Worm (Caenorhabditis elegans) whole organism, L4 larva: ENCODE results near the gene ssq-1.
"Not testable (repeated sequence)": the region's sequence is repeated elsewhere in the genome, so short reads cannot be mapped to it uniquely, and the experiment has no call there.

Experiments
- F10B5.3 ChIP-seq: sonication (generic microtip); optimal IDR thresholded peaks from 2 replicates; lab custom pipeline; 2016; ENCODE audit warnings: mild to moderate bottlenecking, missing genetic modification characterization, missing compliant biosample characterization
- ZK546.5 ChIP-seq, 2 experiments: sonication (generic microtip); optimal IDR thresholded peaks; 2 replicates each; lab custom pipeline; 2017; ENCODE audit warnings: missing biosample characterization in 2 of 2, missing genetic modification characterization in 2 of 2
- aha-1 ChIP-seq: fragments of 150-350 bp; peaks from one replicate; lab custom pipeline; 2014; ENCODE audit warnings: missing biosample characterization, missing genetic modification characterization
- aly-2 ChIP-seq: sonication (generic microtip); optimal IDR thresholded peaks from 2 replicates; lab custom pipeline; 2018; ENCODE audit warnings: missing biosample characterization, missing genetic modification characterization
- ama-1 ChIP-seq: fragments of 150-350 bp; optimal IDR thresholded peaks from 2 replicates; lab custom pipeline; 2014; ENCODE audit warnings: inconsistent platforms, mixed read lengths
- attf-4 ChIP-seq: sonication (generic microtip); optimal IDR thresholded peaks from 3 replicates; lab custom pipeline; 2017; ENCODE audit warnings: missing biosample characterization, missing genetic modification characterization
- ceh-28 ChIP-seq: fragments of 150-350 bp; optimal IDR thresholded peaks from 2 replicates; lab custom pipeline; 2014; ENCODE audit warnings: missing biosample characterization, missing genetic modification reagents, missing genetic modification characterization
- ceh-32 ChIP-seq: sonication (generic microtip); optimal IDR thresholded peaks from 2 replicates; lab custom pipeline; 2016; ENCODE audit warnings: mild to moderate bottlenecking, missing genetic modification characterization, missing compliant biosample characterization; ENCODE audit not compliant: poor library complexity
- ceh-44 ChIP-seq: fragments of 200-800 bp; sonication (Bioruptor generic); IDR thresholded peaks from 2 replicates; pipeline ENCODE4 v1.3.6; 2022; ENCODE audit warnings: missing genetic modification reagents, missing genetic modification characterization, missing compliant biosample characterization
- ctbp-1 ChIP-seq: fragments of 200-800 bp; sonication (Bioruptor generic); IDR thresholded peaks from 2 replicates; pipeline ENCODE4 v1.3.6; 2022; ENCODE audit warnings: missing genetic modification reagents, missing genetic modification characterization, missing compliant biosample characterization
- daf-19 ChIP-seq: fragments of 200-800 bp; sonication (Bioruptor generic); conservative IDR thresholded peaks from 2 replicates; pipeline ENCODE4 v1.3.6; 2022; ENCODE audit warnings: missing genetic modification characterization, missing compliant biosample characterization
- dmd-8 ChIP-seq: fragments of 200-800 bp; sonication (Bioruptor generic); IDR thresholded peaks from 2 replicates; pipeline ENCODE4 v1.3.6; 2022; ENCODE audit warnings: missing genetic modification characterization, missing compliant biosample characterization
- egl-43 ChIP-seq: fragments of 200-800 bp; sonication (Bioruptor generic); IDR thresholded peaks from 2 replicates; pipeline ENCODE4 v1.3.6; 2022; ENCODE audit warnings: missing genetic modification reagents, missing genetic modification characterization, missing compliant biosample characterization
- gei-8 ChIP-seq: fragments of 200-800 bp; sonication (Bioruptor generic); optimal IDR thresholded peaks from 2 replicates; lab custom pipeline; 2018; ENCODE audit warnings: mild to moderate bottlenecking, missing genetic modification characterization, missing compliant biosample characterization
- lim-7 ChIP-seq: fragments of 200-800 bp; sonication (Bioruptor generic); IDR thresholded peaks from 2 replicates; pipeline ENCODE4 v1.3.6; 2022; ENCODE audit warnings: missing genetic modification characterization, missing compliant biosample characterization
- lin-1 ChIP-seq: fragments of 200-800 bp; sonication (Bioruptor generic); IDR thresholded peaks from 2 replicates; pipeline ENCODE4 v1.3.6; 2022; ENCODE audit warnings: missing genetic modification reagents, missing genetic modification characterization, missing compliant biosample characterization
- lin-29 ChIP-seq: fragments of 200-800 bp; sonication (Bioruptor generic); IDR thresholded peaks from 2 replicates; pipeline ENCODE4 v1.3.6; 2022; ENCODE audit warnings: missing genetic modification reagents, missing genetic modification characterization, missing compliant biosample characterization
- lir-3 ChIP-seq: sonication (generic microtip); optimal IDR thresholded peaks from 2 replicates; lab custom pipeline; 2016; ENCODE audit warnings: mild to moderate bottlenecking, missing genetic modification characterization, missing compliant biosample characterization
- madf-5 ChIP-seq, 2 experiments: fragments of 200-800 bp; sonication (Bioruptor generic); IDR thresholded peaks; 2 replicates each; pipeline ENCODE4 v1.3.6; 2022; ENCODE audit warnings: missing compliant biosample characterization in 2 of 2, missing genetic modification characterization in 2 of 2
- mxl-3 ChIP-seq: fragments of 200-800 bp; sonication (Bioruptor generic); optimal IDR thresholded peaks from 2 replicates; lab custom pipeline; 2018; ENCODE audit warnings: mild to moderate bottlenecking, missing genetic modification characterization, missing compliant biosample characterization
- nhr-111 ChIP-seq: fragments of 200-800 bp; sonication (Bioruptor generic); optimal IDR thresholded peaks from 2 replicates; lab custom pipeline; 2018; ENCODE audit warnings: mild to moderate bottlenecking, missing genetic modification characterization, missing compliant biosample characterization
- nhr-6 ChIP-seq: fragments of 150-350 bp; optimal IDR thresholded peaks from 2 replicates; lab custom pipeline; 2014; ENCODE audit warnings: missing biosample characterization, missing genetic modification characterization
- pha-4 ChIP-seq, 2 experiments: fragments of 150-350 bp in 1 of 2; fragments of 200-800 bp in 1 of 2; sonication (Bioruptor generic) in 1 of 2; IDR thresholded peaks in 1 of 2; optimal IDR thresholded peaks in 1 of 2; 2 replicates each; pipeline versions ENCODE4 v1.3.6 to Lab custom; 2014 to 2022; ENCODE audit warnings: missing genetic modification characterization in 2 of 2, missing genetic modification reagents in 2 of 2, missing biosample characterization in 1 of 2, missing compliant biosample characterization in 1 of 2
- php-3 ChIP-seq: fragments of 200-800 bp; sonication (Bioruptor generic); IDR thresholded peaks from 2 replicates; pipeline ENCODE4 v1.3.6; 2022; ENCODE audit warnings: missing genetic modification reagents, missing genetic modification characterization, missing compliant biosample characterization
- saeg-2 ChIP-seq: fragments of 200-800 bp; sonication (Bioruptor generic); IDR thresholded peaks from 2 replicates; pipeline ENCODE4 v1.3.6; 2022; ENCODE audit warnings: missing genetic modification reagents, missing genetic modification characterization, missing compliant biosample characterization
- sdz-12 ChIP-seq: fragments of 200-800 bp; sonication (Bioruptor generic); optimal IDR thresholded peaks from 2 replicates; lab custom pipeline; 2018; ENCODE audit warnings: mild to moderate bottlenecking, missing genetic modification characterization, missing compliant biosample characterization
- snpc-4 ChIP-seq: fragments of 150-350 bp; optimal IDR thresholded peaks from 2 replicates; lab custom pipeline; 2014; ENCODE audit warnings: missing biosample characterization, missing genetic modification characterization
- spr-1 ChIP-seq: sonication (generic microtip); optimal IDR thresholded peaks from 2 replicates; lab custom pipeline; 2016; ENCODE audit warnings: mild to moderate bottlenecking, missing genetic modification characterization, missing compliant biosample characterization
- tag-97 ChIP-seq: fragments of 200-800 bp; sonication (Bioruptor generic); IDR thresholded peaks from 2 replicates; pipeline ENCODE4 v1.3.6; 2022; ENCODE audit warnings: missing genetic modification characterization, missing compliant biosample characterization
- tra-1 ChIP-seq: fragments of 200-800 bp; sonication (Bioruptor generic); IDR thresholded peaks from 2 replicates; pipeline ENCODE4 v1.3.6; 2022; ENCODE audit warnings: missing genetic modification reagents, missing genetic modification characterization, missing compliant biosample characterization
- unc-62 ChIP-seq, 3 experiments: fragments of 150-350 bp in 1 of 3; sonication (generic microtip); optimal IDR thresholded peaks in 2 of 3; peaks in 1 of 3; 1 replicate in 1 of 3; 2 replicates in 2 of 3; lab custom pipeline; 2014 to 2017; ENCODE audit warnings: missing biosample characterization in 3 of 3, missing genetic modification characterization in 3 of 3, missing genetic modification reagents in 3 of 3, missing genotype in 1 of 3

Gene ssq-1

ce11 chrIV:9825196-9825744, 27.1 kb upstream of the ssq-1 start, which contains the start of gene mtr-4 (continued):
- TF ChIP-seq lin-29 (GFP tag; lab: Robert Waterston, UW) = no peak
- TF ChIP-seq, all 104 proteins: peak for 10

ce11 chrIV:9832586-9832985, 19.8 kb upstream of the ssq-1 start, which contains the start of gene kin-21:
Gene kin-21, plus strand, starts transcription at chrIV:9832886.
- no peak for TF ChIP-seq snpc-4 (tag; lab: Kevin White, UChicago)

- no peak for TF ChIP-seq egl-43 (GFP tag; lab: Robert Waterston, UW)
- no peak for TF ChIP-seq tra-1 (GFP tag; lab: Robert Waterston, UW)
- peak; percentile 95 for TF ChIP-seq aha-1 (tag; lab: Kevin White, UChicago)
- no peak for TF ChIP-seq nhr-6
- TF ChIP-seq ceh-32 = no peak
- no peak for TF ChIP-seq lin-1
- no peak for TF ChIP-seq lin-29 (GFP tag; lab: Robert Waterston, UW)
Observed at ce11 chrIV:9833337-9833736, 19.0 kb upstream of the ssq-1 start.

- TF ChIP-seq spr-1 (tag; lab: Kevin White, UChicago) (no peak), lir-3 (no peak), sdz-12 (GFP tag; lab: Kevin White, UChicago) (no peak)
Observed at ce11 chrIV:9836317-9836716, 16.0 kb upstream of the ssq-1 start, which contains the start of gene msp-81. Gene msp-81, minus strand, starts transcription at chrIV:9836417.

- TF ChIP-seq ceh-32; ama-1 (lab: Kevin White, UChicago); mxl-3 (GFP tag; lab: Kevin White, UChicago): not testable (repeated sequence)
Observed at ce11 chrIV:9837349-9837748, 15.0 kb upstream of the ssq-1 start, which contains the start of gene msp-10. Gene msp-10, plus strand, starts transcription at chrIV:9837649.

- TF ChIP-seq dmd-8 (GFP tag; lab: Robert Waterston, UW) (0 out of 2 replicates have a peak, but pooled peaks have one; percentile 35), lim-7 (no peak), pha-4 (GFP tag; IDR thresholded peaks at IDR 0.05; lab: Robert Waterston, UW) (no peak), pha-4 (tag; optimal IDR thresholded peaks at IDR 0.05; lab: Kevin White, UChicago) (no peak)
- TF ChIP-seq, all 104 proteins: peak for 1
Observed at ce11 chrIV:9840984-9841590, 11.3 kb upstream of the ssq-1 start, which contains the start of the genes kin-24 and msp-56. Gene kin-24, minus strand, starts transcription at chrIV:9841084. Gene msp-56, plus strand, starts transcription at chrIV:9841540.

ce11 chrIV:9842071-9842470, 10.3 kb upstream of the ssq-1 start, which contains the start of gene K07F5.17:
Gene K07F5.17, plus strand, starts transcription at chrIV:9842371.
- no peak for TF ChIP-seq ceh-32
- no peak for TF ChIP-seq tra-1 (GFP tag; lab: Robert Waterston, UW)
- no peak for TF ChIP-seq ctbp-1
- TF ChIP-seq spr-1 (tag; lab: Kevin White, UChicago) = no peak
- no peak for TF ChIP-seq tag-97
- no peak for TF ChIP-seq sdz-12 (GFP tag; lab: Kevin White, UChicago)
- no peak for TF ChIP-seq nhr-111 (GFP tag; lab: Kevin White, UChicago)
- TF ChIP-seq ceh-28 (tag; lab: Kevin White, UChicago) = no peak
- TF ChIP-seq ama-1 (lab: Kevin White, UChicago) = no peak
- no peak for TF ChIP-seq ceh-44 (GFP tag; lab: Robert Waterston, UW)
- no peak for TF ChIP-seq daf-19
- no peak for TF ChIP-seq saeg-2 (GFP tag; lab: Robert Waterston, UW)
- no peak for TF ChIP-seq F10B5.3

- TF ChIP-seq madf-5 (GFP tag; IDR thresholded peaks at IDR 0.05; lab: Robert Waterston, UW) (no peak), unc-62 (GFP tag; optimal IDR thresholded peaks at IDR 0.05 in 1 of 2; lab: Kevin White, UChicago) (peak in 1 of 2 experiments; percentile 71), unc-62 (tag; optimal IDR thresholded peaks at IDR 0.05; lab: Kevin White, UChicago) (no peak), ZK546.5 (tag; optimal IDR thresholded peaks at IDR 0.05; lab: Kevin White, UChicago) (no peak), attf-4 (tag; lab: Kevin White, UChicago) (no peak), aly-2 (tag; lab: Kevin White, UChicago) (no peak), gei-8 (GFP tag; lab: Kevin White, UChicago) (no peak), php-3 (GFP tag; lab: Robert Waterston, UW) (no peak), snpc-4 (tag; lab: Kevin White, UChicago) (no peak)
- TF ChIP-seq, all 104 proteins: peak for 1
Observed at ce11 chrIV:9843760-9844159, 8.6 kb upstream of the ssq-1 start, which contains the start of gene nspd-2. Gene nspd-2, plus strand, starts transcription at chrIV:9844060.
